Worm (Caenorhabditis elegans) whole organism, early embryonic: Measurements from ENCODE around the gene C15C8.5.

ENCODE experiments used
- B0310.2 ChIP-seq: sonication (generic microtip); optimal IDR thresholded peaks from 2 replicates; lab custom pipeline; 2016; ENCODE audit warnings: mild to moderate bottlenecking, missing genetic modification characterization, missing compliant biosample characterization
- F13C5.2 ChIP-seq: sonication (generic microtip); optimal IDR thresholded peaks from 2 replicates; lab custom pipeline; 2017; ENCODE audit warnings: mild to moderate bottlenecking, missing genetic modification characterization, inconsistent platforms, missing compliant biosample characterization
- aly-1 ChIP-seq: sonication (generic microtip); optimal IDR thresholded peaks from 2 replicates; lab custom pipeline; 2016; ENCODE audit warnings: missing genetic modification characterization, missing compliant biosample characterization
- ama-1 ChIP-seq: fragments of 150-350 bp; optimal IDR thresholded peaks from 2 replicates; lab custom pipeline; 2014
- ceh-13 ChIP-seq: fragments of 200-800 bp; sonication (Bioruptor generic); optimal IDR thresholded peaks from 2 replicates; lab custom pipeline; 2018; ENCODE audit warnings: mild to moderate bottlenecking, missing genetic modification characterization, missing compliant biosample characterization
- ceh-36 ChIP-seq: sonication (generic microtip); optimal IDR thresholded peaks from 2 replicates; lab custom pipeline; 2016; ENCODE audit warnings: missing genetic modification characterization, inconsistent platforms, missing compliant biosample characterization
- ets-7 ChIP-seq: sonication (generic microtip); optimal IDR thresholded peaks from 2 replicates; lab custom pipeline; 2016; ENCODE audit warnings: missing genotype, missing genetic modification characterization, missing compliant biosample characterization
- flt-1 ChIP-seq: fragments of 200-800 bp; sonication (Bioruptor generic); IDR thresholded peaks from 2 replicates; pipeline ENCODE4 v1.3.6; 2022; ENCODE audit warnings: missing genetic modification characterization, missing compliant biosample characterization
- hmbx-1 ChIP-seq: sonication (generic microtip); optimal IDR thresholded peaks from 2 replicates; lab custom pipeline; 2016; ENCODE audit warnings: mild to moderate bottlenecking, missing genetic modification characterization, missing compliant biosample characterization
- hmg-4 ChIP-seq: fragments of 200-800 bp; sonication (Bioruptor generic); optimal IDR thresholded peaks from 2 replicates; lab custom pipeline; 2018; ENCODE audit warnings: mild to moderate bottlenecking, missing genetic modification characterization, missing compliant biosample characterization
- hnd-1 ChIP-seq: sonication (generic microtip); optimal IDR thresholded peaks from 2 replicates; lab custom pipeline; 2016; ENCODE audit warnings: missing genetic modification characterization, missing compliant biosample characterization
- pes-1 ChIP-seq: fragments of 200-800 bp; sonication (Bioruptor generic); IDR thresholded peaks from 2 replicates; pipeline ENCODE4 v1.3.6; 2022; ENCODE audit warnings: missing genetic modification reagents, missing genetic modification characterization, missing compliant biosample characterization
- scrt-1 ChIP-seq: fragments of 200-800 bp; sonication (Bioruptor generic); IDR thresholded peaks from 2 replicates; pipeline ENCODE4 v1.3.6; 2022; ENCODE audit warnings: missing genetic modification characterization, missing compliant biosample characterization
- sea-1 ChIP-seq: fragments of 200-800 bp; sonication (Bioruptor generic); conservative IDR thresholded peaks from 2 replicates; pipeline ENCODE4 v1.3.6; 2022; ENCODE audit warnings: missing genetic modification characterization, missing compliant biosample characterization
- tbx-11 ChIP-seq: fragments of 200-800 bp; sonication (Bioruptor generic); IDR thresholded peaks from 2 replicates; pipeline ENCODE4 v1.3.6; 2022; ENCODE audit warnings: missing genetic modification characterization, missing compliant biosample characterization
- tbx-37 ChIP-seq: fragments of 200-800 bp; sonication (Bioruptor generic); conservative IDR thresholded peaks from 2 replicates; pipeline ENCODE4 v1.3.6; 2022; ENCODE audit warnings: missing genetic modification reagents, missing genetic modification characterization, missing compliant biosample characterization
- tra-4 ChIP-seq: sonication (generic microtip); optimal IDR thresholded peaks from 2 replicates; lab custom pipeline; 2017; ENCODE audit warnings: missing genetic modification characterization, missing compliant biosample characterization

Gene C15C8.5

DNA sequence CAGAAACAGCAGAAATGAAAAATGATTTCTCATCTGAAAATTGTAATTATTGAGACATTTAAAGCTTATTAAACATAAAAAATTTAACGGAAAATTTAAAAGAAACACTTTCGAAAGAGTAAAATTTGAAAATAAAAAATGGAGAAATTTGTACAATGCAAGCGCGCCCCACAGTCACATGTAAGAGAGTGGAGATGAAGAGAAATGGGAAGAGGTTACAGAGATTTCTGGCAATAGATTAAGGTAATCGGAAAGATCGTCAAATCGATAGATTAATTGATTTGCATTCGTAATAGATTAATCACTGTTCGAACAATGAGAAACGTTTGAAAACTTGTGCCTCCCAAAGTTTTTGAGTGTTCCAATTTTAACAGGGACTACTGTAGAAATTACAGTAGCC, 376 bp upstream of the C15C8.5 start, which contains the start of gene C15C8.4:
C15C8.4 (minus strand) TSS at position 33 of the 400 bp plus-strand sequence.
- TF ChIP-seq ceh-36 (no peak), pes-1 (no peak), F13C5.2 (tag; lab: Kevin White, UChicago) (no peak), ets-7 (tag; lab: Kevin White, UChicago) (no peak), tbx-11 (GFP tag; lab: Robert Waterston, UW) (no peak), flt-1 (no peak)

DNA sequence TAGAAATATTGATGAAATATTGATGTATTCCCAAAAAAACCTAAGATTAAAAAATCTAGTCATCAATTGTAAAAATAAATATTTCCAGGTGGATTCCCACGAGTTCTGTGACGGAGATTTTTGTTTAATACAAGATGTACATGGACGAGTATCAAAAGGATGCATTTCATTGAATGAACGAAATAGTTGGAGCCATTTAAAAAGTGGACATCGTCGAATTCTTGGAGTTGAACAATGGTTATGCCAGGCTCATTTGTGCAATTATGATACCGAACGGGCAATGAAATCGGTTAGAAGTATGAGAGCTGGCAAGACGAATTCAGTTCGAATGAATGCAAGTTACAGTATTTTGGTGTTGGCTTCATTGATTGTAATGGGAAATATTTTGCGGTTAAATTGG, 1.8 kb downstream of the C15C8.5 start:
- TF ChIP-seq tbx-11 (GFP tag; lab: Robert Waterston, UW) (no peak), ets-7 (tag; lab: Kevin White, UChicago) (no peak), ceh-13 (no peak), pes-1 (no peak), tbx-37 (GFP tag; lab: Robert Waterston, UW) (no peak)

ce11 chrV:12751495-12752050, 3.8 kb downstream of the C15C8.5 start, which contains the start of gene C15C8.6:
Gene C15C8.6 (minus strand): TSS chrV:12751545.
- TF ChIP-seq hmg-4 (GFP tag; lab: Kevin White, UChicago), result no peak
- no peak for TF ChIP-seq aly-1
- no peak for TF ChIP-seq B0310.2 (tag; lab: Kevin White, UChicago)
- no peak for TF ChIP-seq tra-4
- TF ChIP-seq hmbx-1 (tag; lab: Kevin White, UChicago), result no peak
- no peak for TF ChIP-seq ets-7 (tag; lab: Kevin White, UChicago)

- no peak for TF ChIP-seq aly-1
- TF ChIP-seq tbx-37 (GFP tag; lab: Robert Waterston, UW), result no peak
- TF ChIP-seq scrt-1 (GFP tag; lab: Robert Waterston, UW), result no peak
- TF ChIP-seq ceh-13, result no peak
- TF ChIP-seq hmbx-1 (tag; lab: Kevin White, UChicago), result no peak
- TF ChIP-seq tbx-11 (GFP tag; lab: Robert Waterston, UW), result no peak
- TF ChIP-seq tra-4, result no peak
- TF ChIP-seq B0310.2 (tag; lab: Kevin White, UChicago), result no peak
- TF ChIP-seq pes-1, result no peak
- TF ChIP-seq sea-1 (GFP tag; lab: Robert Waterston, UW), result no peak
- TF ChIP-seq flt-1, result no peak
- TF ChIP-seq ets-7 (tag; lab: Kevin White, UChicago), result no peak
- TF ChIP-seq hmg-4 (GFP tag; lab: Kevin White, UChicago), result no peak
- TF ChIP-seq ceh-36, result no peak
- no peak for TF ChIP-seq F13C5.2 (tag; lab: Kevin White, UChicago)
- no peak for TF ChIP-seq ama-1
These were observed 4.6 kb downstream of the C15C8.5 start, which contains the start of gene C15C8.8 for ce11 chrV:12752407-12752806. Gene C15C8.8 (minus strand): TSS chrV:12752507.

DNA sequence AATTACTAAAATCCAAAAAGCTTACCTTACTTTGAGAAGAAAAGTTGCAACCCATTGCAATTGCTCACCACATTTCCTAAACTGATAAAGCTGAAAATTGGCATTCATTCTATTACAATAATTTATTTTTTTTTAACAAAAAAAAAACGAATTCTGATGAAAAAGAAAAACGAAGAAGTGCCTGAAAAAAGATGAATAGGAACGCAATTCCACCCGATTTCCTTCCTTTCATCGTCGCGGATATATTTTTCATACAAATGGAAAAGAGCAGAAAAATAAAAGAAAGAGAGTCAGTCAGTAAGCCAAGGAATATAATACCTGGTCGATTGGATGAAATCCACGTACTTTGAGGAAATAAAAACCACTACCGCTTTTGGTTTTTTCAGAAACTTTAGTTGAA, 7.0 kb downstream of the C15C8.5 start, which contains the start of gene gpa-13:
gpa-13 (minus strand) TSS at position 101 of the 400 bp plus-strand sequence.
- TF ChIP-seq scrt-1 (GFP tag; lab: Robert Waterston, UW) (no peak), ceh-13 (no peak), aly-1 (no peak), B0310.2 (tag; lab: Kevin White, UChicago) (no peak)

- TF ChIP-seq tbx-11 (GFP tag; lab: Robert Waterston, UW) (no peak), hnd-1 (tag; lab: Kevin White, UChicago) (no peak), hmg-4 (GFP tag; lab: Kevin White, UChicago) (no peak), sea-1 (GFP tag; lab: Robert Waterston, UW) (no peak), ets-7 (tag; lab: Kevin White, UChicago) (no peak), tra-4 (no peak), F13C5.2 (tag; lab: Kevin White, UChicago) (no peak), ceh-36 (no peak), aly-1 (no peak), tbx-37 (GFP tag; lab: Robert Waterston, UW) (no peak), hmbx-1 (tag; lab: Kevin White, UChicago) (no peak), ceh-13 (no peak), B0310.2 (tag; lab: Kevin White, UChicago) (no peak), pes-1 (no peak), scrt-1 (GFP tag; lab: Robert Waterston, UW) (no peak), flt-1 (no peak)
These were observed 11.9 kb downstream of the C15C8.5 start, which contains the start of gene papl-1 for ce11 chrV:12759660-12760059. Gene papl-1 (minus strand): TSS chrV:12759760.

DNA sequence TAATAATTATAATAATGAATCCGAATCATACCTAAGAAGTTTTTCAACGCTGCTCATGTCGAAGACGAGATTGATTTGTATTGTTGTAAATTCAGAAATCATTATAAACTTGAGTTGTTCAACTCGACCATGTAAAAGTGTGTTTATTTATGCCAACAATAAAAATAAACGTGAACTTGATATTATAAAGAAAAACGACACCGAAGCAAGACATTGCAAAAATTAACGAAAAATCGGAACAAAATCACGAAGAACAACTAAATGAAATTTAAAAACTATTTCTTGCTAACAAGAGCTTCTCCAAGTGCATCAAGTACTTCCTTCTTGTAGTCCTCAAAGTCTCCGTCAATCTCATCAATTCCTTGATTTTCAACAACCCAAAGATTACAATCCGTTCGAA, 13.1 kb downstream of the C15C8.5 start, which contains the start of gene F18E2.15:
F18E2.15 (minus strand) TSS at position 101 of the 400 bp plus-strand sequence.
- TF ChIP-seq hnd-1 (tag; lab: Kevin White, UChicago) (no peak), ceh-13 (no peak), B0310.2 (tag; lab: Kevin White, UChicago) (no peak), scrt-1 (GFP tag; lab: Robert Waterston, UW) (no peak), hmg-4 (GFP tag; lab: Kevin White, UChicago) (no peak), hmbx-1 (tag; lab: Kevin White, UChicago) (no peak), ceh-36 (no peak), tbx-37 (GFP tag; lab: Robert Waterston, UW) (no peak), aly-1 (no peak), pes-1 (no peak), ama-1 (no peak), flt-1 (no peak), F13C5.2 (tag; lab: Kevin White, UChicago) (no peak), ets-7 (tag; lab: Kevin White, UChicago) (no peak)

DNA sequence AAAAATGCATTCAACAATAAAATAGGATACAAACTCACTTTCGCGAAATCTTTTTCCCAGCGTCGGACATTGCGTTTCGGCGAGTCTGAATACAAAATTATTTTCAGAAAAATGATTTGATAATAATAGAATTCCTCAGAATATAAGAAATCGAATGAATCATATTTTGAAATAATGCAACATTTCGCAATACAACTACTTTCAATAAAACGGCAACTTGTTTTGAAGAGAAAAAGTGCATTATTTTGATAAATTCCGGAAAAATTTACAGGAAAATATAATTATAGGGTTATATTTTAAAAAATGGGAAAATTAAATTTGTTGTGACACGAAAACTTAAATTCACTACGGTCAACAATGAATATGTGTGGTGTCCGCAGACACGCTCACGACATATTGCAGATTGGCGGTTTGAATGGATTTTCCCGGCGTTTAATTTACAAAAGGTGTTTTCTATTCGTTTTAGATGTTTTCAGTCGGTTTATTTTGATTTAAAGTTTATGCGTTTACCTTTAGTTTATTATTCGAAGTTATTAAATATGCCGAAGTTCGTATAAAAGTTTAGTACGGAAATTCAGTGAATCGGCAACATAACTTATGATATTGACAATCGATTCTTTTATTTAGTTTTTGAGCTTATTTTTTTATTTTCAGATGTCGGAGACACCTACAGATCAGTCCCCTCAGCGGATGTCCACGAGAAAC, 15.6 kb downstream of the C15C8.5 start, which contains the start of the genes abcf-1 and scc-3:
abcf-1 (minus strand) TSS at position 85 of the 705 bp plus-strand sequence.
scc-3 (plus strand) TSS at position 655 of the 705 bp plus-strand sequence.
- TF ChIP-seq pes-1 (no peak), F13C5.2 (tag; lab: Kevin White, UChicago) (peak; percentile 20), hmg-4 (GFP tag; lab: Kevin White, UChicago) (no peak), scrt-1 (GFP tag; lab: Robert Waterston, UW) (no peak)
